Fruit fly (Drosophila melanogaster): ENCODE results near the gene CG15765.

Gene CG15765

dm6 chrX:5888933-5889332, 70.6 kb downstream of the CG15765 start (continued):
- TF ChIP-seq CG3065 (GFP tag; optimal IDR thresholded peaks at IDR 0.05) (no peak), pros (GFP tag; optimal IDR thresholded peaks at IDR 0.05) (peak; percentile 76), CG1529 (GFP tag; optimal IDR thresholded peaks at IDR 0.05) (no peak), CG5245 (GFP tag; optimal IDR thresholded peaks at IDR 0.05) (no peak), D (optimal IDR thresholded peaks at IDR 0.05) (no peak), D (GFP tag; optimal IDR thresholded peaks at IDR 0.05) (peak; percentile 48), C15 (GFP tag; IDR thresholded peaks at IDR 0.05) (no peak), lab (GFP tag; optimal IDR thresholded peaks at IDR 0.05) (peak; percentile 35), mam (GFP tag; optimal IDR thresholded peaks at IDR 0.05) (peak; percentile 34), stc (GFP tag; IDR thresholded peaks at IDR 0.05) (no peak), odd (GFP tag; optimal IDR thresholded peaks at IDR 0.05) (no peak), B-H1 (GFP tag; IDR thresholded peaks at IDR 0.05) (no peak), Med (GFP tag) (peak; percentile 80), CG13424 (tag; optimal IDR thresholded peaks at IDR 0.05) (peak; percentile 36), grau (tag; optimal IDR thresholded peaks at IDR 0.05) (peak; percentile 27), pnt (GFP tag; optimal IDR thresholded peaks at IDR 0.05) (peak; percentile 43), CG8290 (GFP tag; optimal IDR thresholded peaks at IDR 0.05) (no peak), CG8290 (tag; optimal IDR thresholded peaks at IDR 0.05) (peak in 1 of 2 experiments; percentile 51), sisA (GFP tag; IDR thresholded peaks at IDR 0.05) (peak; percentile 26; the same call in 1 of the 2 replicates), CG4424 (GFP tag; optimal IDR thresholded peaks at IDR 0.05) (peak; percentile 41), Ptx1 (GFP tag; IDR thresholded peaks at IDR 0.05) (0 out of 2 replicates have a peak, but pooled peaks have one; percentile 15), CG12659 (GFP tag; optimal IDR thresholded peaks at IDR 0.05) (peak; percentile 12), gt (GFP tag; IDR thresholded peaks at IDR 0.05) (no peak), Dad (GFP tag; optimal IDR thresholded peaks at IDR 0.05) (no peak), CG2199 (GFP tag; IDR thresholded peaks at IDR 0.05) (peak; percentile 33; the same call in 1 of the 3 replicates), CG3281 (GFP tag; optimal IDR thresholded peaks at IDR 0.05) (no peak), Asciz (GFP tag; optimal IDR thresholded peaks at IDR 0.05) (peak; percentile 1), onecut (GFP tag; IDR thresholded peaks at IDR 0.05) (peak; percentile 40), Oli (tag; optimal IDR thresholded peaks at IDR 0.05) (peak; percentile 24), Xrp1 (GFP tag; IDR thresholded peaks at IDR 0.05) (peak; percentile 79), row (GFP tag; IDR thresholded peaks at IDR 0.05) (peak; percentile 80), HLHmδ (GFP tag; optimal IDR thresholded peaks at IDR 0.05) (peak; percentile 27), jumu (GFP tag; optimal IDR thresholded peaks at IDR 0.05) (peak; percentile 28), CG10274 (GFP tag; optimal IDR thresholded peaks at IDR 0.05) (no peak), CG10979 (tag; optimal IDR thresholded peaks at IDR 0.05) (peak; percentile 49), wor (GFP tag; IDR thresholded peaks at IDR 0.05) (no peak), Six4 (GFP tag; optimal IDR thresholded peaks at IDR 0.05) (peak; percentile 4), CG1603 (tag; optimal IDR thresholded peaks at IDR 0.05) (peak; percentile 63), CG12219 (GFP tag; optimal IDR thresholded peaks at IDR 0.05) (no peak), Elba2 (GFP tag; optimal IDR thresholded peaks at IDR 0.05) (no peak), bab2 (GFP tag; optimal IDR thresholded peaks at IDR 0.05) (peak; percentile 6), CG11504 (tag; optimal IDR thresholded peaks at IDR 0.05) (peak; percentile 42), dysf (GFP tag; IDR thresholded peaks at IDR 0.05) (peak; percentile 32; the same call in 2 of the 3 replicates), Optix (GFP tag; IDR thresholded peaks at IDR 0.05) (peak; percentile 16; the same call in 1 of the 3 replicates), NC2β (GFP tag; optimal IDR thresholded peaks at IDR 0.05) (peak; percentile 56), CG17361 (GFP tag; IDR thresholded peaks at IDR 0.05) (0 out of 3 replicates have a peak, but pooled peaks have one; percentile 14), Fer1 (GFP tag; optimal IDR thresholded peaks at IDR 0.05) (peak; percentile 2), Sox102F (GFP tag; optimal IDR thresholded peaks at IDR 0.05) (peak; percentile 24), pb (GFP tag; optimal IDR thresholded peaks at IDR 0.05) (peak; percentile 13), tgo (GFP tag; IDR thresholded peaks at IDR 0.05) (peak; percentile 32; the same call in 1 of the 3 replicates), Side (GFP tag; optimal IDR thresholded peaks at IDR 0.05) (peak; percentile 41), CG14710 (tag; optimal IDR thresholded peaks at IDR 0.05) (peak; percentile 34)
